Fruit fly (Drosophila melanogaster): ENCODE results near the gene Smyd4-2.

The Smyd4-2 gene

dm6 chr3L:12406999-12407632 is 5.4 kb upstream of the Smyd4-2 start (continued):
- TF ChIP-seq nau (GFP tag; optimal IDR thresholded peaks at IDR 0.05) (peak; percentile 97), NfI (GFP tag; optimal IDR thresholded peaks at IDR 0.05) (peak; percentile 87), Hmx (GFP tag; optimal IDR thresholded peaks at IDR 0.05) (no peak), CG7556 (GFP tag; optimal IDR thresholded peaks at IDR 0.05) (peak; percentile 88), chn (GFP tag; optimal IDR thresholded peaks at IDR 0.05) (peak; percentile 56), CG32532 (GFP tag; IDR thresholded peaks at IDR 0.05) (peak; percentile 74), CG9727 (GFP tag; optimal IDR thresholded peaks at IDR 0.05) (peak; percentile 85), CG12659 (GFP tag; optimal IDR thresholded peaks at IDR 0.05) (peak; percentile 95), yki (optimal IDR thresholded peaks at IDR 0.05) (no peak), D19A (tag; optimal IDR thresholded peaks at IDR 0.05) (peak; percentile 52), CG4707 (GFP tag; optimal IDR thresholded peaks at IDR 0.05) (peak; percentile 76), br (optimal IDR thresholded peaks at IDR 0.05) (no peak), stc (GFP tag; IDR thresholded peaks at IDR 0.05) (peak; percentile 91), CG2120 (GFP tag; optimal IDR thresholded peaks at IDR 0.05) (peak; percentile 92), CG3163 (GFP tag; optimal IDR thresholded peaks at IDR 0.05) (peak; percentile 87), CG8944 (GFP tag; optimal IDR thresholded peaks at IDR 0.05) (peak; percentile 89), H15 (GFP tag; IDR thresholded peaks at IDR 0.05) (peak; percentile 83), repo (GFP tag; optimal IDR thresholded peaks at IDR 0.05) (peak; percentile 88), ken (GFP tag; IDR thresholded peaks at IDR 0.05) (peak; percentile 72), Hr78 (GFP tag; optimal IDR thresholded peaks at IDR 0.05) (peak in 1 of 2 experiments; percentile 79), CG6654 (GFP tag; optimal IDR thresholded peaks at IDR 0.05) (no peak), sens-2 (GFP tag; IDR thresholded peaks at IDR 0.05) (peak; percentile 78), CG11456 (GFP tag; IDR thresholded peaks at IDR 0.05) (peak; percentile 91), crol (GFP tag; IDR thresholded peaks at IDR 0.05) (peak; percentile 67; the same call in 1 of the 2 replicates), ranshi (GFP tag; IDR thresholded peaks at IDR 0.05) (peak; percentile 93), CG16779 (GFP tag; IDR thresholded peaks at IDR 0.05) (peak; percentile 92), CG8089 (GFP tag; optimal IDR thresholded peaks at IDR 0.05) (peak; percentile 88), CG7987 (GFP tag; optimal IDR thresholded peaks at IDR 0.05) (peak; percentile 97), ftz-f1 (GFP tag; optimal IDR thresholded peaks at IDR 0.05) (peak; percentile 97), Asciz (GFP tag; optimal IDR thresholded peaks at IDR 0.05) (peak; percentile 91), CG2889 (GFP tag; IDR thresholded peaks at IDR 0.05) (peak; percentile 83), Fer1 (GFP tag; optimal IDR thresholded peaks at IDR 0.05) (peak; percentile 96), Taf1 (GFP tag; IDR thresholded peaks at IDR 0.05) (peak; percentile 83), CTCF (GFP tag; optimal IDR thresholded peaks at IDR 0.05) (peak; percentile 58), Abd-B (GFP tag; optimal IDR thresholded peaks at IDR 0.05) (no peak), MESR4 (GFP tag; optimal IDR thresholded peaks at IDR 0.05) (peak; percentile 27), CG4360 (GFP tag; IDR thresholded peaks at IDR 0.05) (peak; percentile 70), CG18764 (GFP tag; optimal IDR thresholded peaks at IDR 0.05) (peak; percentile 86), Ptx1 (GFP tag; IDR thresholded peaks at IDR 0.05) (peak; percentile 76), abd-A (tag; optimal IDR thresholded peaks at IDR 0.05) (peak; percentile 94), CG16815 (GFP tag; optimal IDR thresholded peaks at IDR 0.05) (no peak), CoRest (tag; optimal IDR thresholded peaks at IDR 0.05) (peak; percentile 78), CG2116 (GFP tag; optimal IDR thresholded peaks at IDR 0.05) (peak; percentile 76), stwl (tag; optimal IDR thresholded peaks at IDR 0.05) (no peak), CG13894 (tag; optimal IDR thresholded peaks at IDR 0.05) (peak; percentile 93), TFAM (GFP tag; optimal IDR thresholded peaks at IDR 0.05) (no peak), crp (GFP tag; optimal IDR thresholded peaks at IDR 0.05) (peak in 1 of 2 experiments; percentile 52), Hsf (GFP tag; optimal IDR thresholded peaks at IDR 0.05) (peak; percentile 75), CG4282 (GFP tag; optimal IDR thresholded peaks at IDR 0.05) (peak; percentile 64), kah (GFP tag; optimal IDR thresholded peaks at IDR 0.05) (peak; percentile 51), zen2 (GFP tag; IDR thresholded peaks at IDR 0.05; ENCODE audit: partially characterized antibody) (0 out of 3 replicates have a peak, but pooled peaks have one; percentile 16)
